Worm (Caenorhabditis elegans): Measurements from ENCODE around the gene Y41D4A.1.

ce11 chrIV:1724283-1724682, 47.7 kb upstream of the Y41D4A.1 start, which contains the start of gene epic-3:
- TF ChIP-seq ceh-31 (tag; optimal IDR thresholded peaks at IDR 0.05) (no peak), fkh-6 (tag; optimal IDR thresholded peaks at IDR 0.05) (no peak), nhr-11 (tag; optimal IDR thresholded peaks at IDR 0.05) (no peak), elt-2 (tag; optimal IDR thresholded peaks at IDR 0.05) (no peak), Y22D7AL.16 (tag; optimal IDR thresholded peaks at IDR 0.05) (no peak), ceh-30 (tag; optimal IDR thresholded peaks at IDR 0.05) (no peak), zip-5 (tag; optimal IDR thresholded peaks at IDR 0.05) (no peak), mec-3 (tag; optimal IDR thresholded peaks at IDR 0.05; ENCODE audit: borderline replicate concordance) (no peak), ceh-2 (tag; optimal IDR thresholded peaks at IDR 0.05) (no peak), hlh-8 (tag; optimal IDR thresholded peaks at IDR 0.05) (no peak)

All from whole organism, late embryonic.